Fruit fly (Drosophila melanogaster): ENCODE results near the gene CG7606.

Gene CG7606

dm6 chr3R:17613549-17613948 is 17.2 kb downstream of the CG7606 start, which contains the start of gene CG14327:
TSS of gene CG14327 (plus strand) at chr3R:17613709.
- TF ChIP-seq Hmx (GFP tag; optimal IDR thresholded peaks at IDR 0.05) (no peak), Pdp1 (GFP tag; optimal IDR thresholded peaks at IDR 0.05) (peak in 1 of 2 experiments; percentile 79), CG13894 (tag; optimal IDR thresholded peaks at IDR 0.05) (no peak), Awh (GFP tag; IDR thresholded peaks at IDR 0.05) (0 out of 2 replicates have a peak, but pooled peaks have one; percentile 37), oc (tag; optimal IDR thresholded peaks at IDR 0.05) (peak; percentile 32), so (GFP tag; IDR thresholded peaks at IDR 0.05) (0 out of 3 replicates have a peak, but pooled peaks have one; percentile 25), CG1603 (tag; optimal IDR thresholded peaks at IDR 0.05) (no peak), chinmo (GFP tag; IDR thresholded peaks at IDR 0.05; ENCODE audit: partially characterized antibody) (0 out of 4 replicates have a peak, but pooled peaks have one; percentile 38), nom (GFP tag; optimal IDR thresholded peaks at IDR 0.05) (peak; percentile 47)

DNA sequence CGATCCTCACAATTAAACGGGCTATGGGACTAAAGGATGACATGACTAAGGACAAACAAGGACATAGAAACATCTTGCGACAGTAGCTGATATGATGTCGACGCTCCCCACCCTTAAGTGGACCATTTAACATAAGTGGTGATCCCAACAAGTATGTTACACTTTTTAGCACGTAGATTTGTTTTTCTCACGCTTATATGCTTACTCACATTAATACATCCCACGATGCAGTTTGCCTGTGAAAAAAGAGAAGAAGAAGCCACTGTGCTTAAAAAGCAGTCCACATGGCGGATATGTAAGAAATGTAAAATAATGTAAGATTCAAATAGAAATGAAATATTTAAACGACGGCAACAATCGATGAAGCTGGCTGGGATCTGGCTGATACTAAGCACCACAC is 18.7 kb downstream of the CG7606 start:
- TF ChIP-seq CG12299 (tag; optimal IDR thresholded peaks at IDR 0.05) (no peak), Dad (GFP tag; optimal IDR thresholded peaks at IDR 0.05) (no peak), al (GFP tag; IDR thresholded peaks at IDR 0.05) (no peak), CTCF (GFP tag; optimal IDR thresholded peaks at IDR 0.05) (peak; percentile 59), CG15479 (GFP tag; optimal IDR thresholded peaks at IDR 0.05) (no peak), eve (GFP tag; optimal IDR thresholded peaks at IDR 0.05) (peak in 1 of 2 experiments; percentile 52), CG17361 (GFP tag; IDR thresholded peaks at IDR 0.05) (no peak), sqz (GFP tag; optimal IDR thresholded peaks at IDR 0.05) (no peak), caup (GFP tag; optimal IDR thresholded peaks at IDR 0.05; ENCODE audit: severe bottlenecking) (no peak), CG6175 (GFP tag; IDR thresholded peaks at IDR 0.05) (no peak), ftz-f1 (GFP tag; optimal IDR thresholded peaks at IDR 0.05) (no peak), odd (GFP tag; optimal IDR thresholded peaks at IDR 0.05) (no peak), CG31365 (tag; optimal IDR thresholded peaks at IDR 0.05) (peak; percentile 76), vvl (GFP tag; IDR thresholded peaks at IDR 0.05) (0 out of 2 replicates have a peak, but pooled peaks have one; percentile 10), CG3995 (GFP tag; optimal IDR thresholded peaks at IDR 0.05) (no peak), CG15073 (GFP tag; optimal IDR thresholded peaks at IDR 0.05) (peak; percentile 82), hb (GFP tag; IDR thresholded peaks at IDR 0.05; ENCODE audit: partially characterized antibody) (no peak), MESR4 (GFP tag; optimal IDR thresholded peaks at IDR 0.05) (no peak), Poxn (GFP tag; IDR thresholded peaks at IDR 0.05) (no peak), Rfx (GFP tag; IDR thresholded peaks at IDR 0.05) (no peak), CG4854 (GFP tag; optimal IDR thresholded peaks at IDR 0.05) (no peak), Side (GFP tag; optimal IDR thresholded peaks at IDR 0.05) (no peak), salm (tag; optimal IDR thresholded peaks at IDR 0.05) (no peak), CG13424 (tag; optimal IDR thresholded peaks at IDR 0.05) (no peak), insv (GFP tag; optimal IDR thresholded peaks at IDR 0.05) (peak in 1 of 2 experiments; percentile 10), CG33557 (GFP tag; optimal IDR thresholded peaks at IDR 0.05) (no peak), Gug (GFP tag; IDR thresholded peaks at IDR 0.05) (no peak), zfh2 (GFP tag; optimal IDR thresholded peaks at IDR 0.05) (no peak), NFAT (GFP tag; IDR thresholded peaks at IDR 0.05) (no peak), D19A (tag; optimal IDR thresholded peaks at IDR 0.05) (no peak), slbo (GFP tag; IDR thresholded peaks at IDR 0.05) (no peak), nau (GFP tag; optimal IDR thresholded peaks at IDR 0.05) (no peak), CG9817 (tag; optimal IDR thresholded peaks at IDR 0.05) (no peak), CG4707 (GFP tag; optimal IDR thresholded peaks at IDR 0.05) (no peak), lola (GFP tag; optimal IDR thresholded peaks at IDR 0.05) (peak in 1 of 3 experiments; percentile 41), CG2199 (GFP tag; IDR thresholded peaks at IDR 0.05) (0 out of 3 replicates have a peak, but pooled peaks have one; percentile 16), CG17385 (GFP tag; optimal IDR thresholded peaks at IDR 0.05) (peak; percentile 64), CG34376 (GFP tag; optimal IDR thresholded peaks at IDR 0.05) (no peak), twi (tag; optimal IDR thresholded peaks at IDR 0.05) (no peak), stwl (tag; optimal IDR thresholded peaks at IDR 0.05) (peak; percentile 21), disco-r (GFP tag; optimal IDR thresholded peaks at IDR 0.05) (no peak)
